Fruit fly (Drosophila melanogaster): ENCODE measurements around the gene Ndc80.
A peak's percentile ranks its signal among the peaks of the same experiment; 100 is the strongest.

The Ndc80 gene

dm6 chrX:13572382-13572781 lies 39.5 kb downstream of the Ndc80 start:
- TF ChIP-seq CG6808 (GFP tag; optimal IDR thresholded peaks at IDR 0.05) (peak; percentile 9), fd59A (GFP tag; optimal IDR thresholded peaks at IDR 0.05) (peak; percentile 1), CG6163 (GFP tag; IDR thresholded peaks at IDR 0.05) (no peak; the same call in 2 of the 3 replicates), Gug (GFP tag; IDR thresholded peaks at IDR 0.05) (peak; percentile 47), CG34406 (GFP tag; optimal IDR thresholded peaks at IDR 0.05) (peak; percentile 30), Eip75B (GFP tag; optimal IDR thresholded peaks at IDR 0.05) (peak; percentile 34), Hr39 (GFP tag; optimal IDR thresholded peaks at IDR 0.05) (peak; percentile 63), CG11294 (GFP tag; IDR thresholded peaks at IDR 0.05) (no peak), CG10669 (GFP tag; optimal IDR thresholded peaks at IDR 0.05) (peak; percentile 26), CG4318 (GFP tag; optimal IDR thresholded peaks at IDR 0.05) (peak; percentile 61), Met (GFP tag; optimal IDR thresholded peaks at IDR 0.05) (peak; percentile 60), CG31627 (GFP tag; optimal IDR thresholded peaks at IDR 0.05) (peak; percentile 54), Eip93F (GFP tag; optimal IDR thresholded peaks at IDR 0.05) (no peak), CG11902 (GFP tag; optimal IDR thresholded peaks at IDR 0.05) (peak; percentile 12), Ets96B (tag; optimal IDR thresholded peaks at IDR 0.05) (peak; percentile 29), lz (GFP tag; optimal IDR thresholded peaks at IDR 0.05) (peak; percentile 42), eg (GFP tag; IDR thresholded peaks at IDR 0.05) (peak; percentile 47; the same call in 2 of the 3 replicates), CG9139 (GFP tag; optimal IDR thresholded peaks at IDR 0.05) (no peak), spab (GFP tag; optimal IDR thresholded peaks at IDR 0.05) (peak; percentile 17), CG10631 (GFP tag; optimal IDR thresholded peaks at IDR 0.05) (peak; percentile 22), acj6 (GFP tag; optimal IDR thresholded peaks at IDR 0.05) (peak; percentile 33), vri (GFP tag; optimal IDR thresholded peaks at IDR 0.05) (no peak), dac (GFP tag; optimal IDR thresholded peaks at IDR 0.05) (peak; percentile 45), Hr4 (GFP tag; optimal IDR thresholded peaks at IDR 0.05) (peak; percentile 68), net (GFP tag; optimal IDR thresholded peaks at IDR 0.05) (peak; percentile 17), CG6276 (GFP tag; optimal IDR thresholded peaks at IDR 0.05) (peak; percentile 60), CG7368 (GFP tag; optimal IDR thresholded peaks at IDR 0.05) (peak; percentile 19), CG6792 (GFP tag; optimal IDR thresholded peaks at IDR 0.05) (no peak), svp (GFP tag) (peak; percentile 61), CG8319 (GFP tag; optimal IDR thresholded peaks at IDR 0.05) (no peak), ss (GFP tag; optimal IDR thresholded peaks at IDR 0.05) (no peak), Blimp-1 (GFP tag; optimal IDR thresholded peaks at IDR 0.05) (no peak), CG1621 (tag; optimal IDR thresholded peaks at IDR 0.05) (no peak), OdsH (GFP tag; optimal IDR thresholded peaks at IDR 0.05) (peak; percentile 48), Ets21C (GFP tag; optimal IDR thresholded peaks at IDR 0.05) (peak; percentile 32), CG11762 (GFP tag; optimal IDR thresholded peaks at IDR 0.05; ENCODE audit: insufficient read depth) (no peak), Eip78C (GFP tag) (peak; percentile 93), fkh (GFP tag; optimal IDR thresholded peaks at IDR 0.05) (no peak), Smox (GFP tag; optimal IDR thresholded peaks at IDR 0.05) (peak; percentile 35), Sox15 (GFP tag; optimal IDR thresholded peaks at IDR 0.05) (peak; percentile 15), salr (GFP tag; optimal IDR thresholded peaks at IDR 0.05) (peak in 1 of 2 experiments; percentile 46), CG15336 (GFP tag; IDR thresholded peaks at IDR 0.05) (peak; percentile 57), achi (GFP tag; optimal IDR thresholded peaks at IDR 0.05) (peak; percentile 61), CG32006 (GFP tag; optimal IDR thresholded peaks at IDR 0.05) (peak; percentile 76), cyc (GFP tag; optimal IDR thresholded peaks at IDR 0.05) (peak; percentile 43), dsx (GFP tag; optimal IDR thresholded peaks at IDR 0.05; ENCODE audit: poor library complexity, severe bottlenecking) (peak; percentile 6), Sox102F (GFP tag; optimal IDR thresholded peaks at IDR 0.05) (peak; percentile 20), CG6854 (GFP tag; optimal IDR thresholded peaks at IDR 0.05) (no peak), CG8632 (GFP tag; optimal IDR thresholded peaks at IDR 0.05) (peak; percentile 9), pdm3 (GFP tag; optimal IDR thresholded peaks at IDR 0.05) (peak; percentile 59), CG3919 (GFP tag; optimal IDR thresholded peaks at IDR 0.05) (peak; percentile 40), Lpt (GFP tag; optimal IDR thresholded peaks at IDR 0.05) (peak; percentile 55)
